Worm (Caenorhabditis elegans): ENCODE results near the gene fbxa-126.

DNA sequence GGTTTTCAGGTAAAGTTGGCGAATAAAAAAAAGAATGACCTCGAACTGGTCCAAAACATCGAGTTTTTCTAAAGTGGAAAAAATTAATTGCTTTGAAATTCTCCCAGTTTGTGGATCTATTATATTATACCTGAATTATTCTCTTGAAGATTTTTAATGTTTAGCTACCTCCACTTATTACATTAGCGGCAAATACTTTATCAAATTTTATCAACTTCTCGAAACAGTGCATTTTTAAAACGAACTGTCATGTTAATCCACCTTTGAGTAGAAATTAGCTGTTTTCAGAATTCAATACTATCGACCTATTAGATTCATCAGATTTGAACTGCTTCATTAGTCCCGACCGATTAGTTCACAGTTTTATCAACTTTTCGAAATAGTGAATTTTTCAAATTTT, 3.5 kb downstream of the fbxa-126 start:
- TF ChIP-seq ztf-29 (GFP tag; IDR thresholded peaks at IDR 0.05) (no peak), flt-1 (GFP tag; IDR thresholded peaks at IDR 0.05) (no peak), cog-1 (tag; optimal IDR thresholded peaks at IDR 0.05) (no peak), med-1 (GFP tag; optimal IDR thresholded peaks at IDR 0.05; ENCODE audit: insufficient read depth) (no peak), ztf-23 (GFP tag; IDR thresholded peaks at IDR 0.05) (no peak), T22C8.4 (GFP tag; IDR thresholded peaks at IDR 0.05) (no peak), ref-1 (GFP tag; conservative IDR thresholded peaks at IDR 0.05) (no peak), klf-2 (GFP tag; conservative IDR thresholded peaks at IDR 0.05) (no peak), tab-1 (GFP tag; IDR thresholded peaks at IDR 0.05) (no peak)
